Fruit fly (Drosophila melanogaster): ENCODE data around the gene Past1.

Past1 gene

dm6 chr3R:12653511-12654252 is 43.4 kb upstream of the Past1 start (continued):
- TF ChIP-seq lilli (GFP tag; optimal IDR thresholded peaks at IDR 0.05) = peak; percentile 71
- TF ChIP-seq CG10267 (tag; optimal IDR thresholded peaks at IDR 0.05) = peak; percentile 42
- peak; percentile 77 for TF ChIP-seq vvl (GFP tag; IDR thresholded peaks at IDR 0.05)
- TF ChIP-seq amos (GFP tag; IDR thresholded peaks at IDR 0.05; ENCODE audit: partially characterized antibody) = no peak
- TF ChIP-seq tup (GFP tag; optimal IDR thresholded peaks at IDR 0.05) = peak; percentile 45
- no peak for TF ChIP-seq Bgb (GFP tag; IDR thresholded peaks at IDR 0.05; ENCODE audit: partially characterized antibody)
- peak; percentile 80 for TF ChIP-seq jumu (GFP tag; optimal IDR thresholded peaks at IDR 0.05)
- peak; percentile 79 for TF ChIP-seq nau (GFP tag; optimal IDR thresholded peaks at IDR 0.05)
- peak; percentile 88 for TF ChIP-seq CG13424 (tag; optimal IDR thresholded peaks at IDR 0.05)
- peak; percentile 33 for TF ChIP-seq CG31365 (tag; optimal IDR thresholded peaks at IDR 0.05)
- TF ChIP-seq zen (tag; optimal IDR thresholded peaks at IDR 0.05) = peak; percentile 28
- TF ChIP-seq unpg (GFP tag; optimal IDR thresholded peaks at IDR 0.05) = peak; percentile 81
- peak; percentile 68 for TF ChIP-seq HLH54F (GFP tag; optimal IDR thresholded peaks at IDR 0.05)
- TF ChIP-seq Gug (GFP tag; IDR thresholded peaks at IDR 0.05) = peak; percentile 81
- peak; percentile 68 for TF ChIP-seq D19A (tag; optimal IDR thresholded peaks at IDR 0.05)
- peak; percentile 66 for TF ChIP-seq CG17328 (GFP tag; IDR thresholded peaks at IDR 0.05)
- peak; percentile 82 for TF ChIP-seq CG18262 (tag; optimal IDR thresholded peaks at IDR 0.05)
- TF ChIP-seq slp2 (GFP tag; optimal IDR thresholded peaks at IDR 0.05) = peak; percentile 84
- peak; percentile 49 for TF ChIP-seq CG43689 (GFP tag; IDR thresholded peaks at IDR 0.05)
- TF ChIP-seq HLH3B (GFP tag; IDR thresholded peaks at IDR 0.05) = peak; percentile 79
- 0 out of 3 replicates have a peak, but pooled peaks have one; percentile 57 for TF ChIP-seq CG3726 (GFP tag; IDR thresholded peaks at IDR 0.05)
- TF ChIP-seq CG7372 (GFP tag; IDR thresholded peaks at IDR 0.05) = peak; percentile 84
- TF ChIP-seq NC2β (GFP tag; optimal IDR thresholded peaks at IDR 0.05) = peak; percentile 66
- no peak for TF ChIP-seq CG42726 (GFP tag; IDR thresholded peaks at IDR 0.05; ENCODE audit: partially characterized antibody)
- peak; percentile 78 for TF ChIP-seq pnt (GFP tag; optimal IDR thresholded peaks at IDR 0.05)
- peak; percentile 85 for TF ChIP-seq CG11723 (GFP tag; optimal IDR thresholded peaks at IDR 0.05)
- TF ChIP-seq zfh2 (GFP tag; optimal IDR thresholded peaks at IDR 0.05) = peak; percentile 69
- peak; percentile 65 for TF ChIP-seq CG6254 (GFP tag; optimal IDR thresholded peaks at IDR 0.05)
- TF ChIP-seq Sry-β (GFP tag; optimal IDR thresholded peaks at IDR 0.05) = no peak
- TF ChIP-seq CG3407 (GFP tag; optimal IDR thresholded peaks at IDR 0.05) = peak; percentile 72
- TF ChIP-seq HLHmδ (GFP tag; optimal IDR thresholded peaks at IDR 0.05) = no peak
- TF ChIP-seq dmrt99B (tag; optimal IDR thresholded peaks at IDR 0.05) = peak; percentile 94
- TF ChIP-seq tx (GFP tag; optimal IDR thresholded peaks at IDR 0.05) = peak; percentile 72
- TF ChIP-seq CG1529 (GFP tag; optimal IDR thresholded peaks at IDR 0.05) = peak; percentile 83
- TF ChIP-seq CG18599 (GFP tag; optimal IDR thresholded peaks at IDR 0.05) = peak; percentile 75
- peak; percentile 61 for TF ChIP-seq CG10462 (GFP tag; optimal IDR thresholded peaks at IDR 0.05)
- peak; percentile 59 for TF ChIP-seq CG9876 (GFP tag; optimal IDR thresholded peaks at IDR 0.05)
- TF ChIP-seq ap (GFP tag; IDR thresholded peaks at IDR 0.05) = peak; percentile 78
- peak; percentile 16; the same call in 1 of the 2 replicates for TF ChIP-seq CG13287 (GFP tag; IDR thresholded peaks at IDR 0.05; ENCODE audit: partially characterized antibody)
- TF ChIP-seq CG15696 (tag; optimal IDR thresholded peaks at IDR 0.05) = peak; percentile 30
- peak; percentile 82 for TF ChIP-seq CG4820 (GFP tag; optimal IDR thresholded peaks at IDR 0.05)
- peak in 1 of 3 experiments; percentile 0 for TF ChIP-seq lola (GFP tag; optimal IDR thresholded peaks at IDR 0.05)
- TF ChIP-seq Rx (GFP tag; IDR thresholded peaks at IDR 0.05) = peak; percentile 79
- TF ChIP-seq luna (GFP tag; optimal IDR thresholded peaks at IDR 0.05) = peak; percentile 47
- peak; percentile 51 for TF ChIP-seq Usf (GFP tag; optimal IDR thresholded peaks at IDR 0.05)
- TF ChIP-seq CG7928 (GFP tag; optimal IDR thresholded peaks at IDR 0.05) = peak; percentile 39
- TF ChIP-seq fd96Cb (tag; optimal IDR thresholded peaks at IDR 0.05) = peak; percentile 84
- TF ChIP-seq CG2116 (GFP tag; optimal IDR thresholded peaks at IDR 0.05) = peak; percentile 42

Measured in whole organism, embryonic.